Worm (Caenorhabditis elegans) whole organism, young adult: ENCODE data around the gene F49F1.14.

ENCODE experiments used
- C17E4.6 ChIP-seq: fragments of 200-800 bp; sonication (Bioruptor generic); IDR thresholded peaks from 2 replicates; pipeline ENCODE4 v1.3.6; 2022; ENCODE audit warnings: missing genetic modification reagents, missing genetic modification characterization, missing compliant biosample characterization
- atf-7 ChIP-seq: sonication (generic microtip); optimal IDR thresholded peaks from 2 replicates; lab custom pipeline; 2017; ENCODE audit warnings: mild to moderate bottlenecking, missing genetic modification characterization, missing compliant biosample characterization
- attf-5 ChIP-seq: fragments of 200-800 bp; sonication (Bioruptor generic); optimal IDR thresholded peaks from 2 replicates; lab custom pipeline; 2018; ENCODE audit warnings: mild to moderate bottlenecking, missing genetic modification characterization, missing compliant biosample characterization
- lin-54 ChIP-seq: fragments of 200-800 bp; sonication (Bioruptor generic); optimal IDR thresholded peaks from 2 replicates; lab custom pipeline; 2018; ENCODE audit warnings: mild to moderate bottlenecking, missing genetic modification characterization, missing compliant biosample characterization
- mxl-1 ChIP-seq: sonication (generic microtip); optimal IDR thresholded peaks from 2 replicates; lab custom pipeline; 2016; ENCODE audit warnings: missing genetic modification characterization, missing compliant biosample characterization
- nhr-90 ChIP-seq: sonication (generic microtip); optimal IDR thresholded peaks from 2 replicates; lab custom pipeline; 2016; ENCODE audit warnings: missing genotype, mild to moderate bottlenecking, missing genetic modification characterization, missing compliant biosample characterization
- unc-130 ChIP-seq: sonication (generic microtip); optimal IDR thresholded peaks from 2 replicates; lab custom pipeline; 2016; ENCODE audit warnings: missing genetic modification reagents, missing genetic modification characterization, missing compliant biosample characterization
- unc-62 ChIP-seq: fragments of 150-350 bp; optimal IDR thresholded peaks from 2 replicates; lab custom pipeline; 2014; ENCODE audit warnings: missing biosample characterization, missing genetic modification reagents, missing genetic modification characterization
- zfh-2 ChIP-seq: fragments of 200-800 bp; sonication (Bioruptor generic); conservative IDR thresholded peaks from 2 replicates; pipeline ENCODE4 v1.3.6; 2022; ENCODE audit warnings: missing genetic modification reagents, missing genetic modification characterization, missing compliant biosample characterization

- TF ChIP-seq attf-5 (GFP tag; lab: Kevin White, UChicago) (no peak), unc-130 (GFP tag; lab: Kevin White, UChicago) (no peak), C17E4.6 (no peak), nhr-90 (no peak), unc-62 (GFP tag; lab: Kevin White, UChicago) (no peak), lin-54 (GFP tag; lab: Kevin White, UChicago) (no peak), atf-7 (no peak), zfh-2 (no peak), mxl-1 (tag; lab: Kevin White, UChicago) (no peak)
Measured at ce11 chrIV:4068480-4068879, 43.8 kb downstream of the F49F1.14 start, which contains the start of gene fbxb-55.
